Fruit fly (Drosophila melanogaster): ENCODE results near the gene CG15877.

- TF ChIP-seq pan (optimal IDR thresholded peaks at IDR 0.05): no peak
- TF ChIP-seq usp (GFP tag; optimal IDR thresholded peaks at IDR 0.05): no peak
- TF ChIP-seq psq (optimal IDR thresholded peaks at IDR 0.05): no peak
- TF ChIP-seq CG8478 (optimal IDR thresholded peaks at IDR 0.05): no peak
- no peak for TF ChIP-seq EcR (GFP tag; optimal IDR thresholded peaks at IDR 0.05)
Observed at dm6 chr3L:2407271-2407670, 29.9 kb upstream of the CG15877 start.

All from whole organism.